Fruit fly (Drosophila melanogaster) whole organism, adult: ENCODE results near the gene CG32801.

ENCODE experiments used
- CG1620 ChIP-seq: fragments of 200-800 bp; sonication (Bioruptor generic); optimal IDR thresholded peaks from 2 replicates; lab custom pipeline; 2016; ENCODE audit warnings: missing biosample characterization, missing genetic modification characterization
- CG5204 ChIP-seq: fragments of 200-800 bp; sonication (Bioruptor generic); optimal IDR thresholded peaks from 2 replicates; lab custom pipeline; 2016; ENCODE audit warnings: missing biosample characterization, missing genetic modification characterization
- CG7045 ChIP-seq: fragments of 200-800 bp; sonication (Bioruptor generic); optimal IDR thresholded peaks from 2 replicates; lab custom pipeline; 2017; ENCODE audit warnings: missing biosample characterization, mild to moderate bottlenecking, missing genetic modification characterization
- CG7101 ChIP-seq: fragments of 200-800 bp; sonication (Bioruptor generic); optimal IDR thresholded peaks from 2 replicates; lab custom pipeline; 2018; ENCODE audit warnings: missing biosample characterization, mild to moderate bottlenecking, missing genetic modification characterization, moderate library complexity
- Crg-1 ChIP-seq: fragments of 200-800 bp; sonication (Bioruptor generic); optimal IDR thresholded peaks from 2 replicates; lab custom pipeline; 2016; ENCODE audit warnings: missing biosample characterization, missing genetic modification characterization
- kay ChIP-seq: fragments of 200-800 bp; sonication (Bioruptor generic); peaks from one replicate; lab custom pipeline; 2016; ENCODE audit warnings: missing biosample characterization, missing genetic modification characterization, borderline replicate concordance
- ovo ChIP-seq: fragments of 200-800 bp; sonication (Bioruptor generic); optimal IDR thresholded peaks from 2 replicates; lab custom pipeline; 2016; ENCODE audit warnings: missing biosample characterization, missing genetic modification characterization
- tj ChIP-seq: fragments of 200-800 bp; sonication (Bioruptor generic); optimal IDR thresholded peaks from 3 replicates; lab custom pipeline; 2017; ENCODE audit warnings: missing biosample characterization, mild to moderate bottlenecking, missing genetic modification characterization, moderate library complexity
- toe ChIP-seq: fragments of 200-800 bp; sonication (Bioruptor generic); optimal IDR thresholded peaks from 2 replicates; lab custom pipeline; 2016; ENCODE audit warnings: missing biosample characterization, missing genetic modification characterization

- TF ChIP-seq CG5204 = no peak
- TF ChIP-seq CG7101 (tag; lab: Kevin White, UChicago) = no peak
- no peak for TF ChIP-seq kay (GFP tag; lab: Kevin White, UChicago)
- no peak for TF ChIP-seq Crg-1 (GFP tag; lab: Kevin White, UChicago)
- TF ChIP-seq ovo (GFP tag; lab: Kevin White, UChicago) = no peak
- TF ChIP-seq CG1620 (GFP tag; lab: Kevin White, UChicago) = no peak
- no peak for TF ChIP-seq CG7045 (GFP tag; lab: Kevin White, UChicago)
- no peak for TF ChIP-seq tj (GFP tag; lab: Kevin White, UChicago)
- TF ChIP-seq toe (GFP tag; lab: Kevin White, UChicago) = no peak
These were observed 40.6 kb upstream of the CG32801 start for dm6 chrX:1943337-1944244.
